Fruit fly (Drosophila melanogaster): ENCODE data around the gene COX7B.

dm6 chr3L:17441602-17442001 lies 16.3 kb downstream of the COX7B start:
- TF ChIP-seq usp (GFP tag; optimal IDR thresholded peaks at IDR 0.05) = no peak
- TF ChIP-seq pan (optimal IDR thresholded peaks at IDR 0.05) = no peak
- TF ChIP-seq psq (optimal IDR thresholded peaks at IDR 0.05) = no peak
- no peak for TF ChIP-seq CG8478 (optimal IDR thresholded peaks at IDR 0.05)
- no peak for TF ChIP-seq Dll (optimal IDR thresholded peaks at IDR 0.05)
- no peak for TF ChIP-seq EcR (GFP tag; optimal IDR thresholded peaks at IDR 0.05)

Data from whole organism.